Worm (Caenorhabditis elegans) whole organism, mixed stage, embryonic: ENCODE results near the gene madf-11.

Experiments used
- M03D4.4 ChIP-seq: sonication (generic microtip); optimal IDR thresholded peaks from 2 replicates; lab custom pipeline; 2017; ENCODE audit warnings: mild to moderate bottlenecking, missing genetic modification characterization, missing compliant biosample characterization
- bed-3 ChIP-seq: fragments of 200-800 bp; sonication (Bioruptor generic); optimal IDR thresholded peaks from 3 replicates; lab custom pipeline; 2018; ENCODE audit warnings: mild to moderate bottlenecking, missing genetic modification characterization, moderate library complexity, missing compliant biosample characterization
- blmp-1 ChIP-seq: fragments of 150-350 bp; optimal IDR thresholded peaks from 2 replicates; lab custom pipeline; 2014; ENCODE audit warnings: missing biosample characterization, missing genetic modification characterization
- ceh-39 ChIP-seq: fragments of 150-350 bp; optimal IDR thresholded peaks from 2 replicates; lab custom pipeline; 2014; ENCODE audit warnings: missing biosample characterization, missing genetic modification characterization
- ceh-43 ChIP-seq: fragments of 200-800 bp; sonication (Bioruptor generic); optimal IDR thresholded peaks from 2 replicates; lab custom pipeline; 2018; ENCODE audit warnings: mild to moderate bottlenecking, missing genetic modification characterization, moderate library complexity, missing compliant biosample characterization
- ceh-83 ChIP-seq: fragments of 200-800 bp; sonication (Bioruptor generic); optimal IDR thresholded peaks from 2 replicates; lab custom pipeline; 2018; ENCODE audit warnings: mild to moderate bottlenecking, missing genetic modification characterization, missing compliant biosample characterization
- cnd-1 ChIP-seq: fragments of 200-800 bp; sonication (Bioruptor generic); optimal IDR thresholded peaks from 2 replicates; lab custom pipeline; 2018; ENCODE audit warnings: mild to moderate bottlenecking, missing genetic modification characterization, missing compliant biosample characterization
- drap-1 ChIP-seq: fragments of 200-800 bp; sonication (Bioruptor generic); optimal IDR thresholded peaks from 3 replicates; lab custom pipeline; 2018; ENCODE audit warnings: mild to moderate bottlenecking, missing genetic modification characterization, missing compliant biosample characterization
- elt-1 ChIP-seq: sonication (generic microtip); optimal IDR thresholded peaks from 2 replicates; lab custom pipeline; 2017; ENCODE audit warnings: missing genetic modification characterization, mild to moderate bottlenecking, missing compliant biosample characterization, antibody characterized with exemption, moderate library complexity, borderline replicate concordance; ENCODE audit not compliant: insufficient read depth
- elt-3 ChIP-seq: fragments of 150-350 bp; optimal IDR thresholded peaks from 2 replicates; lab custom pipeline; 2014; ENCODE audit warnings: missing biosample characterization, missing genetic modification characterization
- flh-1 ChIP-seq: fragments of 200-800 bp; sonication (Bioruptor generic); optimal IDR thresholded peaks from 2 replicates; lab custom pipeline; 2018; ENCODE audit warnings: mild to moderate bottlenecking, missing genetic modification characterization, moderate library complexity, missing compliant biosample characterization
- ham-2 ChIP-seq: fragments of 200-800 bp; sonication (Bioruptor generic); optimal IDR thresholded peaks from 2 replicates; lab custom pipeline; 2018; ENCODE audit warnings: mild to moderate bottlenecking, missing genetic modification characterization, missing compliant biosample characterization
- hlh-1 ChIP-seq: fragments of 150-350 bp; optimal IDR thresholded peaks from 2 replicates; lab custom pipeline; 2014; ENCODE audit warnings: missing biosample characterization, missing genetic modification reagents, missing genetic modification characterization
- lin-13 ChIP-seq: fragments of 150-350 bp; optimal IDR thresholded peaks from 2 replicates; lab custom pipeline; 2014; ENCODE audit warnings: missing biosample characterization, missing genetic modification characterization
- lin-32 ChIP-seq: fragments of 200-800 bp; sonication (Bioruptor generic); optimal IDR thresholded peaks from 2 replicates; lab custom pipeline; 2018; ENCODE audit warnings: mild to moderate bottlenecking, missing genetic modification characterization, missing compliant biosample characterization
- lsy-2 ChIP-seq: fragments of 150-350 bp; optimal IDR thresholded peaks from 2 replicates; lab custom pipeline; 2014; ENCODE audit warnings: missing biosample characterization, missing genetic modification characterization
- mab-5 ChIP-seq: fragments of 150-350 bp; optimal IDR thresholded peaks from 2 replicates; lab custom pipeline; 2014; ENCODE audit warnings: missing biosample characterization, missing genetic modification characterization
- mep-1 ChIP-seq: fragments of 150-350 bp; optimal IDR thresholded peaks from 2 replicates; lab custom pipeline; 2017; ENCODE audit warnings: missing biosample characterization, missing genetic modification reagents, missing genetic modification characterization, inconsistent platforms
- mls-2 ChIP-seq: sonication (generic microtip); optimal IDR thresholded peaks from 2 replicates; lab custom pipeline; 2016; ENCODE audit warnings: mild to moderate bottlenecking, missing genetic modification characterization, moderate library complexity, missing compliant biosample characterization
- nhr-12 ChIP-seq: fragments of 150-350 bp; optimal IDR thresholded peaks from 2 replicates; lab custom pipeline; 2014; ENCODE audit warnings: missing biosample characterization, missing genetic modification characterization
- nhr-2 ChIP-seq: fragments of 150-350 bp; optimal IDR thresholded peaks from 2 replicates; lab custom pipeline; 2014; ENCODE audit warnings: missing biosample characterization, missing genetic modification characterization
- nhr-237 ChIP-seq: fragments of 150-350 bp; optimal IDR thresholded peaks from 2 replicates; lab custom pipeline; 2014; ENCODE audit warnings: missing biosample characterization, missing genetic modification characterization
- nhr-28 ChIP-seq: fragments of 150-350 bp; optimal IDR thresholded peaks from 2 replicates; lab custom pipeline; 2014; ENCODE audit warnings: missing biosample characterization, missing genetic modification characterization
- nhr-76 ChIP-seq: sonication (generic microtip); optimal IDR thresholded peaks from 2 replicates; lab custom pipeline; 2017; ENCODE audit warnings: missing biosample characterization, missing genetic modification characterization
- pha-4 ChIP-seq: fragments of 150-350 bp; optimal IDR thresholded peaks from 2 replicates; lab custom pipeline; 2018; ENCODE audit warnings: missing biosample characterization, missing genetic modification reagents, missing genetic modification characterization
- sem-2 ChIP-seq: fragments of 200-800 bp; sonication (Bioruptor generic); optimal IDR thresholded peaks from 2 replicates; lab custom pipeline; 2018; ENCODE audit warnings: mild to moderate bottlenecking, missing genetic modification characterization, missing compliant biosample characterization
- snpc-4 ChIP-seq: fragments of 150-350 bp; optimal IDR thresholded peaks from 2 replicates; lab custom pipeline; 2014; ENCODE audit warnings: missing biosample characterization, missing genetic modification characterization
- sptf-1 ChIP-seq: sonication (generic microtip); optimal IDR thresholded peaks from 2 replicates; lab custom pipeline; 2017; ENCODE audit warnings: mild to moderate bottlenecking, missing genetic modification characterization, moderate library complexity, missing compliant biosample characterization
- tbx-8 ChIP-seq: fragments of 200-800 bp; sonication (Bioruptor generic); optimal IDR thresholded peaks from 2 replicates; lab custom pipeline; 2018; ENCODE audit warnings: mild to moderate bottlenecking, missing genetic modification characterization, moderate library complexity, missing compliant biosample characterization
- unc-120 ChIP-seq: sonication (generic microtip); optimal IDR thresholded peaks from 2 replicates; lab custom pipeline; 2017; ENCODE audit warnings: missing genetic modification characterization, missing compliant biosample characterization; ENCODE audit not compliant: poor library complexity, severe bottlenecking
- unc-39 ChIP-seq: fragments of 150-350 bp; optimal IDR thresholded peaks from 2 replicates; lab custom pipeline; 2014; ENCODE audit warnings: missing biosample characterization, missing genetic modification characterization
- unc-62 ChIP-seq: fragments of 150-350 bp; optimal IDR thresholded peaks from 2 replicates; lab custom pipeline; 2014; ENCODE audit warnings: missing biosample characterization, missing genetic modification reagents, missing genetic modification characterization
- zip-8 ChIP-seq: fragments of 150-350 bp; optimal IDR thresholded peaks from 2 replicates; lab custom pipeline; 2014; ENCODE audit warnings: missing biosample characterization, missing genetic modification characterization
- ztf-11 ChIP-seq: fragments of 150-350 bp; optimal IDR thresholded peaks from 2 replicates; lab custom pipeline; 2014; ENCODE audit warnings: missing biosample characterization, missing genetic modification characterization

The madf-11 gene

DNA sequence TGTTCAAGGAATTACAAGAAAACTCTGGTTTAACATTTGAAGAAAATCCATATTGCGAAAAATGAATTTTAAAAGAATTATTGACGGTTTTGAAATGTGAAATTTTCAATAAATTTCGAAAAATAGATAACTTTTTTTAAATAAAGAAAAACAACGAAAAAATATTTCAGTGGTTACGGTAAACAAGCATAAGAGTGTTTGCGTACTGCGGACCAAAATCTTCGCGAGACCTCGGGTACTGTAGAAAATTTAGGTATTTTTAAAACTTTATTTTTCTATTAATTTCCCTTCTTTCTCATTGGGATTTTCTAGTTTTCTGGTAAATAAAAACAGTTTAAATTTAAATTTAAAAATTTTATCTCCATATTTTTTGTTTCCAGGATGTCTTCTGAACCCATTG, 791 bp upstream of the madf-11 start, which contains the start of gene xnd-1:
Gene xnd-1, plus strand, starts transcription at position 381 of the 400 bp plus-strand sequence.
- TF ChIP-seq elt-1 (no peak), snpc-4 (no peak)

DNA sequence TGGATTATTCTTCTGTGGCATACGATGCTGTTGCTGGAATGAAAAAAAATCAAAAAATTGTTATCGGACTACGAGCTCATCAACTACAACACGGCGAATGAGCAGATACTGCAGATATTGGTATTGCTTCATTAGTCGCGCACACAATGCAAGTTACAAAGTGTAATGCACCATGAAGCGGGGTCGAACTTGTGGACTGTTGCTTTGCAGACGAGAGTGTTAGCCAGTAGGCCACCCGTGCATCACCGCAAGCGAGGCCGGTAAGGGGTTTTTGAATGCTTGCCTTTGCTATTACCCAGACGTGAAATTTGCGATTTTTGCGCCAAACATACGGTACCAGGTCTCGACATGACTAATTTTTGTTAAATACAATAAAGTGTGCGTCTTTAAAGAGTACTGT, 1.3 kb downstream of the madf-11 start:
- TF ChIP-seq ham-2 (GFP tag; lab: Kevin White, UChicago) (peak; percentile 94), snpc-4 (no peak), bed-3 (peak; percentile 86), lsy-2 (tag; lab: Kevin White, UChicago) (peak; percentile 42), unc-39 (tag; lab: Kevin White, UChicago) (peak; percentile 70), flh-1 (GFP tag; lab: Kevin White, UChicago) (peak; percentile 92), zip-8 (tag; lab: Kevin White, UChicago) (no peak), ceh-83 (GFP tag; lab: Kevin White, UChicago) (peak; percentile 98), lin-13 (tag; lab: Kevin White, UChicago) (peak; percentile 87), sem-2 (GFP tag; lab: Kevin White, UChicago) (peak; percentile 96), ceh-43 (peak; percentile 89), tbx-8 (GFP tag; lab: Kevin White, UChicago) (peak; percentile 96), blmp-1 (tag; lab: Kevin White, UChicago) (no peak), hlh-1 (tag; lab: Kevin White, UChicago) (peak; percentile 70), unc-120 (tag; lab: Kevin White, UChicago) (peak; percentile 84), unc-62 (GFP tag; lab: Kevin White, UChicago) (peak; percentile 30), drap-1 (GFP tag; lab: Kevin White, UChicago) (peak; percentile 97), ztf-11 (tag; lab: Kevin White, UChicago) (peak; percentile 70), mls-2 (tag; lab: Kevin White, UChicago) (peak; percentile 97), elt-1 (no peak), M03D4.4 (tag; lab: Kevin White, UChicago) (peak; percentile 97), pha-4 (tag; lab: Kevin White, UChicago) (peak; percentile 95), mab-5 (tag; lab: Kevin White, UChicago) (no peak), nhr-237 (tag; lab: Kevin White, UChicago) (peak; percentile 12), nhr-76 (tag; lab: Kevin White, UChicago) (peak; percentile 47), elt-3 (no peak), ceh-39 (tag; lab: Kevin White, UChicago) (no peak), nhr-28 (tag; lab: Kevin White, UChicago) (peak; percentile 70), lin-32 (GFP tag; lab: Kevin White, UChicago) (peak; percentile 94), sptf-1 (tag; lab: Kevin White, UChicago) (peak; percentile 96), cnd-1 (tag; lab: Kevin White, UChicago) (peak; percentile 97), nhr-2 (tag; lab: Kevin White, UChicago) (no peak), mep-1 (tag; lab: Kevin White, UChicago) (peak; percentile 47), nhr-12 (tag; lab: Kevin White, UChicago) (no peak)

DNA sequence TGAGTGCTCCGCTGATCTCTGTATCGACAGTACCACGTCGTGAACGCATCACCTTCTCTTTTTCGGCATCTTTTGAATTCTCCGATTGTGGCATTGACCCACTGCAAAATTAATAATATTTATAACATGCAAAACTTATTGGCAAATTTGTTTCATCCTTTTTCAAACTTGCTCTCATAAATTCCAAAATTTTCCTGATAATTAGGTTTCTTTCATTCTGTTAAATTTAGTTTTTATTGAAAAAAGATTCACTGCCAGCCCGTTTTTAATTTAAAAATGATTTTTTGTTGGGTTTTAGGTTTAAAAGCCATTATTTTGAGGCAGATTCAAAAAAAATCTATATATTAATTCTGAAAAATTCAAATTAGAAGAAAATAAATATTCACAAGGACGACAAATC, 3.3 kb downstream of the madf-11 start, which contains the start of gene wdr-37:
Gene wdr-37, minus strand, starts transcription at position 101 of the 400 bp plus-strand sequence.
- TF ChIP-seq snpc-4 (no peak), lsy-2 (tag; lab: Kevin White, UChicago) (no peak), unc-39 (tag; lab: Kevin White, UChicago) (no peak), hlh-1 (tag; lab: Kevin White, UChicago) (no peak), ztf-11 (tag; lab: Kevin White, UChicago) (no peak), mab-5 (tag; lab: Kevin White, UChicago) (no peak), elt-3 (no peak), nhr-28 (tag; lab: Kevin White, UChicago) (no peak)
- TF ChIP-seq, all 35 proteins: peak for 0

DNA sequence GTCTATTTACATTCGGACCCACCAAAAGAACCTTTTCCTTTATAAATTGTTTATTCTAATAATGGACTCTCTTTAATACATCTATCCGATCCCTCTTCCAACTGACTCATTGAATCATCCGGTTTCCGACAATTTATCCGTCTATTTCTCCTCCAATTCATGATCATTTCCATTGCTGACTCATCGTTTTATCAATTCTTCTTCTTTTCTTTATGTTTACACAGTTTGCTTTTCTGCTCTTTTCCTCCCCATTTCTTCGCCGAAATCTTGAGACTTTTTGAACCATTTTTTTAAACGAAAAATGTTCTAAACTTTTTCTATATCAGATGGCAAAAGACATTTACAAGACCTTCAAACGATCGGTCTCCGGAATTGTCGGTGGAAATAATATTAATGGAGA, 7.8 kb downstream of the madf-11 start, which contains the start of gene ced-6:
Gene ced-6, plus strand, starts transcription at position 327 of the 400 bp plus-strand sequence.
- no peak for TF ChIP-seq drap-1 (GFP tag; lab: Kevin White, UChicago)
- no peak for TF ChIP-seq ham-2 (GFP tag; lab: Kevin White, UChicago)
- TF ChIP-seq ceh-83 (GFP tag; lab: Kevin White, UChicago), result no peak
- no peak for TF ChIP-seq lin-32 (GFP tag; lab: Kevin White, UChicago)
- no peak for TF ChIP-seq lsy-2 (tag; lab: Kevin White, UChicago)
- TF ChIP-seq unc-39 (tag; lab: Kevin White, UChicago), result no peak
- TF ChIP-seq tbx-8 (GFP tag; lab: Kevin White, UChicago), result no peak
- no peak for TF ChIP-seq mep-1 (tag; lab: Kevin White, UChicago)
- TF ChIP-seq, all 35 proteins: peak for 0
